Fruit fly (Drosophila melanogaster): ENCODE data around the gene bcn92.

bcn92 gene

dm6 chrX:2137587-2138341 lies 11.7 kb downstream of the bcn92 start:
- TF ChIP-seq Abd-B (GFP tag; optimal IDR thresholded peaks at IDR 0.05) (no peak), Hnf4 (GFP tag; optimal IDR thresholded peaks at IDR 0.05) (peak; percentile 96), rgr (GFP tag; optimal IDR thresholded peaks at IDR 0.05) (peak; percentile 99), tai (GFP tag; optimal IDR thresholded peaks at IDR 0.05) (peak; percentile 90), Dfd (GFP tag; optimal IDR thresholded peaks at IDR 0.05) (peak; percentile 92), usp (GFP tag; optimal IDR thresholded peaks at IDR 0.05) (no peak), h (GFP tag; optimal IDR thresholded peaks at IDR 0.05) (peak; percentile 99), Myc (optimal IDR thresholded peaks at IDR 0.05) (no peak), jim (GFP tag; optimal IDR thresholded peaks at IDR 0.05) (peak; percentile 96), CG32264 (GFP tag; optimal IDR thresholded peaks at IDR 0.05) (peak; percentile 86), ey (GFP tag; optimal IDR thresholded peaks at IDR 0.05) (peak; percentile 97), CrebA (GFP tag; optimal IDR thresholded peaks at IDR 0.05; ENCODE audit: borderline replicate concordance) (no peak), sv (GFP tag; optimal IDR thresholded peaks at IDR 0.05) (peak; percentile 96), HLH106 (tag; optimal IDR thresholded peaks at IDR 0.05) (peak; percentile 99), Vsx2 (GFP tag; optimal IDR thresholded peaks at IDR 0.05; ENCODE audit: partially characterized antibody) (peak; percentile 79), dmrt93B (GFP tag; optimal IDR thresholded peaks at IDR 0.05) (peak; percentile 98), Rel (GFP tag; optimal IDR thresholded peaks at IDR 0.05) (peak; percentile 98), Rel (tag; optimal IDR thresholded peaks at IDR 0.05) (peak; percentile 93), Dif (GFP tag; optimal IDR thresholded peaks at IDR 0.05; ENCODE audit: partially characterized antibody) (peak; percentile 73), OdsH (GFP tag; optimal IDR thresholded peaks at IDR 0.05) (peak; percentile 98), fru (GFP tag; optimal IDR thresholded peaks at IDR 0.05) (peak; percentile 97), dl (GFP tag; optimal IDR thresholded peaks at IDR 0.05; ENCODE audit: insufficient read depth in 1 of 2, partially characterized antibody in 2 of 2) (peak; percentile 54 to 57), N (GFP tag; optimal IDR thresholded peaks at IDR 0.05) (no peak), brk (GFP tag; optimal IDR thresholded peaks at IDR 0.05) (peak; percentile 97), Jra (GFP tag; optimal IDR thresholded peaks at IDR 0.05) (peak; percentile 92), Sp1 (GFP tag; optimal IDR thresholded peaks at IDR 0.05) (peak; percentile 99), br (GFP tag; optimal IDR thresholded peaks at IDR 0.05) (peak; percentile 95), Mio (GFP tag; optimal IDR thresholded peaks at IDR 0.05) (peak; percentile 82), sage (GFP tag; optimal IDR thresholded peaks at IDR 0.05) (peak; percentile 98), dsf (GFP tag; optimal IDR thresholded peaks at IDR 0.05; ENCODE audit: borderline replicate concordance) (peak; percentile 88), foxo (GFP tag; optimal IDR thresholded peaks at IDR 0.05) (peak in 1 of 2 experiments; percentile 98), GATAd (GFP tag; optimal IDR thresholded peaks at IDR 0.05) (peak; percentile 88), lola (GFP tag; optimal IDR thresholded peaks at IDR 0.05) (no peak), psq (GFP tag; optimal IDR thresholded peaks at IDR 0.05) (peak; percentile 96), pan (optimal IDR thresholded peaks at IDR 0.05) (no peak), CG9705 (GFP tag; optimal IDR thresholded peaks at IDR 0.05) (peak; percentile 99), Hr83 (GFP tag; optimal IDR thresholded peaks at IDR 0.05; ENCODE audit: poor library complexity, severe bottlenecking) (peak; percentile 59), Hr78 (GFP tag; optimal IDR thresholded peaks at IDR 0.05) (no peak), woc (GFP tag; optimal IDR thresholded peaks at IDR 0.05) (peak; percentile 89)

- peak; percentile 99 for TF ChIP-seq Jra (GFP tag; optimal IDR thresholded peaks at IDR 0.05)
- TF ChIP-seq GATAd (GFP tag; optimal IDR thresholded peaks at IDR 0.05): peak; percentile 99
- no peak for TF ChIP-seq Abd-B (GFP tag; optimal IDR thresholded peaks at IDR 0.05)
- TF ChIP-seq CG32264 (GFP tag; optimal IDR thresholded peaks at IDR 0.05): peak; percentile 100
- peak; percentile 71 for TF ChIP-seq Dif (GFP tag; optimal IDR thresholded peaks at IDR 0.05; ENCODE audit: partially characterized antibody)
- peak; percentile 96 for TF ChIP-seq Mio (GFP tag; optimal IDR thresholded peaks at IDR 0.05)
- peak; percentile 100 for TF ChIP-seq h (GFP tag; optimal IDR thresholded peaks at IDR 0.05)
- peak; percentile 98 for TF ChIP-seq CrebA (GFP tag; optimal IDR thresholded peaks at IDR 0.05; ENCODE audit: borderline replicate concordance)
- TF ChIP-seq CG9705 (GFP tag; optimal IDR thresholded peaks at IDR 0.05): peak; percentile 100
- peak; percentile 72 for TF ChIP-seq Vsx2 (GFP tag; optimal IDR thresholded peaks at IDR 0.05; ENCODE audit: partially characterized antibody)
- TF ChIP-seq dsf (GFP tag; optimal IDR thresholded peaks at IDR 0.05; ENCODE audit: borderline replicate concordance): peak; percentile 98
- peak; percentile 100 for TF ChIP-seq fru (GFP tag; optimal IDR thresholded peaks at IDR 0.05)
- TF ChIP-seq Rel (GFP tag; optimal IDR thresholded peaks at IDR 0.05): peak; percentile 99
- peak; percentile 98 for TF ChIP-seq Rel (tag; optimal IDR thresholded peaks at IDR 0.05)
- peak; percentile 100 for TF ChIP-seq Sp1 (GFP tag; optimal IDR thresholded peaks at IDR 0.05)
- no peak for TF ChIP-seq Hr78 (GFP tag; optimal IDR thresholded peaks at IDR 0.05)
- TF ChIP-seq dmrt93B (GFP tag; optimal IDR thresholded peaks at IDR 0.05): peak; percentile 100
- TF ChIP-seq brk (GFP tag; optimal IDR thresholded peaks at IDR 0.05): peak; percentile 98
- no peak for TF ChIP-seq Myc (optimal IDR thresholded peaks at IDR 0.05)
- TF ChIP-seq sage (GFP tag; optimal IDR thresholded peaks at IDR 0.05): peak; percentile 99
- no peak for TF ChIP-seq lola (GFP tag; optimal IDR thresholded peaks at IDR 0.05)
- TF ChIP-seq HLH106 (tag; optimal IDR thresholded peaks at IDR 0.05): peak; percentile 100
- peak; percentile 100 for TF ChIP-seq br (GFP tag; optimal IDR thresholded peaks at IDR 0.05)
- TF ChIP-seq sv (GFP tag; optimal IDR thresholded peaks at IDR 0.05): peak; percentile 100
- TF ChIP-seq tai (GFP tag; optimal IDR thresholded peaks at IDR 0.05): peak; percentile 99
- TF ChIP-seq Hnf4 (GFP tag; optimal IDR thresholded peaks at IDR 0.05): peak; percentile 100
- peak; percentile 100 for TF ChIP-seq ey (GFP tag; optimal IDR thresholded peaks at IDR 0.05)
- peak; percentile 100 for TF ChIP-seq OdsH (GFP tag; optimal IDR thresholded peaks at IDR 0.05)
- TF ChIP-seq psq (GFP tag; optimal IDR thresholded peaks at IDR 0.05): peak; percentile 98
- TF ChIP-seq foxo (GFP tag; optimal IDR thresholded peaks at IDR 0.05): peak; percentile 99 to 100
- peak; percentile 98 for TF ChIP-seq Dfd (GFP tag; optimal IDR thresholded peaks at IDR 0.05)
- peak; percentile 99 for TF ChIP-seq jim (GFP tag; optimal IDR thresholded peaks at IDR 0.05)
- peak; percentile 100 for TF ChIP-seq woc (GFP tag; optimal IDR thresholded peaks at IDR 0.05)
- TF ChIP-seq rgr (GFP tag; optimal IDR thresholded peaks at IDR 0.05): peak; percentile 100
- peak in 1 of 2 experiments; percentile 10 for TF ChIP-seq dl (GFP tag; optimal IDR thresholded peaks at IDR 0.05; ENCODE audit: insufficient read depth in 1 of 2, partially characterized antibody in 2 of 2)
- TF ChIP-seq N (GFP tag; optimal IDR thresholded peaks at IDR 0.05): no peak
- TF ChIP-seq Hr83 (GFP tag; optimal IDR thresholded peaks at IDR 0.05; ENCODE audit: poor library complexity, severe bottlenecking): peak; percentile 98
- peak; percentile 91 for TF ChIP-seq pan (optimal IDR thresholded peaks at IDR 0.05)
These were observed 12.5 kb downstream of the bcn92 start for dm6 chrX:2136831-2137452.

Data from whole organism, wandering third instar larva.